Worm (Caenorhabditis elegans) whole organism, L4 larva: Measurements from ENCODE around the gene F52C12.2.

Experiments used
- ama-1 ChIP-seq: fragments of 150-350 bp; optimal IDR thresholded peaks from 2 replicates; lab custom pipeline; 2014; ENCODE audit warnings: inconsistent platforms, mixed read lengths
- lin-15B ChIP-seq: fragments of 150-350 bp; sonication (generic microtip); optimal IDR thresholded peaks from 3 replicates; lab custom pipeline; 2014; ENCODE audit warnings: missing biosample characterization, missing genetic modification characterization
- lin-38 ChIP-seq: fragments of 200-800 bp; sonication (Bioruptor generic); IDR thresholded peaks from 2 replicates; pipeline ENCODE4 v1.3.6; 2022; ENCODE audit warnings: missing genetic modification reagents, missing genetic modification characterization, missing compliant biosample characterization
- lin-39 ChIP-seq: fragments of 150-350 bp; optimal IDR thresholded peaks from 2 replicates; lab custom pipeline; 2014; ENCODE audit warnings: missing biosample characterization, missing genetic modification reagents, missing genetic modification characterization
- nhr-237 ChIP-seq: sonication (generic microtip); optimal IDR thresholded peaks from 2 replicates; lab custom pipeline; 2017; ENCODE audit warnings: missing biosample characterization, missing genetic modification characterization
- nhr-25 ChIP-seq: sonication (generic microtip); optimal IDR thresholded peaks from 2 replicates; lab custom pipeline; 2017; ENCODE audit warnings: missing genetic modification characterization, mild to moderate bottlenecking, missing compliant biosample characterization, antibody characterized with exemption, moderate library complexity, borderline replicate concordance; ENCODE audit not compliant: insufficient read depth
- pha-4 ChIP-seq, 2 experiments: fragments of 150-350 bp in 1 of 2; fragments of 200-800 bp in 1 of 2; sonication (Bioruptor generic) in 1 of 2; IDR thresholded peaks in 1 of 2; optimal IDR thresholded peaks in 1 of 2; 2 replicates each; pipeline versions ENCODE4 v1.3.6 to Lab custom; 2014 to 2022; ENCODE audit warnings: missing genetic modification characterization in 2 of 2, missing genetic modification reagents in 2 of 2, missing biosample characterization in 1 of 2, missing compliant biosample characterization in 1 of 2
- php-3 ChIP-seq: fragments of 200-800 bp; sonication (Bioruptor generic); IDR thresholded peaks from 2 replicates; pipeline ENCODE4 v1.3.6; 2022; ENCODE audit warnings: missing genetic modification reagents, missing genetic modification characterization, missing compliant biosample characterization
- pqm-1 ChIP-seq: sonication (generic microtip); optimal IDR thresholded peaks from 2 replicates; lab custom pipeline; 2017; ENCODE audit warnings: missing biosample characterization, missing genetic modification characterization
- skn-1 ChIP-seq: fragments of 150-350 bp; optimal IDR thresholded peaks from 2 replicates; lab custom pipeline; 2014; ENCODE audit warnings: missing biosample characterization, missing genetic modification characterization
- zip-11 ChIP-seq: fragments of 200-800 bp; sonication (Bioruptor generic); IDR thresholded peaks from 2 replicates; pipeline ENCODE4 v1.3.6; 2022; ENCODE audit warnings: missing genetic modification characterization, missing compliant biosample characterization

- TF ChIP-seq lin-39 (tag; lab: Kevin White, UChicago) (no peak), lin-38 (GFP tag; lab: Robert Waterston, UW) (no peak), skn-1 (no peak), ama-1 (lab: Kevin White, UChicago) (no peak), nhr-237 (tag; lab: Kevin White, UChicago) (no peak), lin-15B (tag; lab: Kevin White, UChicago) (no peak), pha-4 (GFP tag; IDR thresholded peaks at IDR 0.05; lab: Robert Waterston, UW) (no peak), pha-4 (tag; optimal IDR thresholded peaks at IDR 0.05; lab: Kevin White, UChicago) (no peak), php-3 (GFP tag; lab: Robert Waterston, UW) (no peak), zip-11 (GFP tag; lab: Robert Waterston, UW) (no peak), pqm-1 (tag; lab: Kevin White, UChicago) (no peak), nhr-25 (no peak)
Measured at ce11 chrIV:1908921-1909320, 44.5 kb upstream of the F52C12.2 start.
